Fruit fly (Drosophila melanogaster) whole organism, embryonic: ENCODE measurements around the gene cype.
A peak's percentile ranks its signal among the peaks of the same experiment; 100 is the strongest.

Source experiments
- Asciz ChIP-seq: fragments of 200-800 bp; sonication (Bioruptor generic); optimal IDR thresholded peaks from 2 replicates; lab custom pipeline; 2017; ENCODE audit warnings: missing biosample characterization, mild to moderate bottlenecking, missing genetic modification characterization, missing genetic modification reagents
- Atf6 ChIP-seq: fragments of 200-800 bp; sonication (Bioruptor generic); IDR thresholded peaks from 2 replicates; pipeline ENCODE4 v1.3.6; 2022; ENCODE audit warnings: missing biosample characterization, missing genetic modification characterization
- BEAF-32 ChIP-seq: fragments of 200-800 bp; sonication (Bioruptor generic); optimal IDR thresholded peaks from 3 replicates; lab custom pipeline; 2017; ENCODE audit warnings: missing biosample characterization, missing genetic modification characterization, mild to moderate bottlenecking, moderate library complexity, missing genetic modification reagents
- CG10267 ChIP-seq: fragments of 200-800 bp; sonication (Bioruptor generic); optimal IDR thresholded peaks from 2 replicates; lab custom pipeline; 2018; ENCODE audit warnings: missing biosample characterization, mild to moderate bottlenecking, missing genetic modification characterization, moderate library complexity
- CG10979 ChIP-seq: fragments of 200-800 bp; sonication (Bioruptor generic); optimal IDR thresholded peaks from 2 replicates; lab custom pipeline; 2018; ENCODE audit warnings: missing biosample characterization, mild to moderate bottlenecking, missing genetic modification characterization, moderate library complexity
- CG11093 ChIP-seq: fragments of 200-800 bp; sonication (Bioruptor generic); IDR thresholded peaks from 3 replicates; pipeline ENCODE4 v1.3.6; 2022; ENCODE audit warnings: missing biosample characterization, missing genetic modification characterization
- CG11695 ChIP-seq: fragments of 200-800 bp; sonication (Bioruptor generic); IDR thresholded peaks from 3 replicates; pipeline ENCODE4 v1.3.6; 2022; ENCODE audit warnings: missing biosample characterization, missing genetic modification characterization
- CG12104 ChIP-seq: fragments of 200-800 bp; sonication (Bioruptor generic); optimal IDR thresholded peaks from 3 replicates; lab custom pipeline; 2016; ENCODE audit warnings: missing biosample characterization, missing genetic modification characterization
- CG12155 ChIP-seq: fragments of 200-800 bp; sonication (Bioruptor generic); optimal IDR thresholded peaks from 3 replicates; lab custom pipeline; 2016; ENCODE audit warnings: missing biosample characterization, missing genetic modification characterization
- CG12236 ChIP-seq: fragments of 200-800 bp; sonication (Bioruptor generic); optimal IDR thresholded peaks from 2 replicates; lab custom pipeline; 2016; ENCODE audit warnings: missing biosample characterization, missing genetic modification characterization
- CG15514 ChIP-seq: fragments of 200-800 bp; sonication (Bioruptor generic); optimal IDR thresholded peaks from 3 replicates; lab custom pipeline; 2017; ENCODE audit warnings: missing biosample characterization, missing genetic modification characterization, mild to moderate bottlenecking, moderate library complexity, missing genetic modification reagents
- CG1603 ChIP-seq: fragments of 200-800 bp; sonication (Bioruptor generic); optimal IDR thresholded peaks from 2 replicates; lab custom pipeline; 2019; ENCODE audit warnings: missing biosample characterization, mild to moderate bottlenecking, missing genetic modification characterization, moderate library complexity
- CG16815 ChIP-seq: fragments of 200-800 bp; sonication (Bioruptor generic); optimal IDR thresholded peaks from 3 replicates; lab custom pipeline; 2017; ENCODE audit warnings: missing biosample characterization, mild to moderate bottlenecking, missing genetic modification characterization
- CG17359 ChIP-seq: fragments of 200-800 bp; sonication (Bioruptor generic); optimal IDR thresholded peaks from 3 replicates; lab custom pipeline; 2018; ENCODE audit warnings: missing biosample characterization, mild to moderate bottlenecking, missing genetic modification characterization, moderate library complexity
- CG2202 ChIP-seq: fragments of 200-800 bp; sonication (Bioruptor generic); optimal IDR thresholded peaks from 2 replicates; lab custom pipeline; 2018; ENCODE audit warnings: missing biosample characterization, mild to moderate bottlenecking, missing genetic modification characterization
- CG3163 ChIP-seq: fragments of 200-800 bp; sonication (Bioruptor generic); optimal IDR thresholded peaks from 3 replicates; lab custom pipeline; 2016; ENCODE audit warnings: missing biosample characterization, missing genetic modification characterization
- CG3838 ChIP-seq: fragments of 200-800 bp; sonication (Bioruptor generic); optimal IDR thresholded peaks from 3 replicates; lab custom pipeline; 2016; ENCODE audit warnings: missing biosample characterization, missing genetic modification characterization
- CG4617 ChIP-seq: fragments of 200-800 bp; sonication (Bioruptor generic); optimal IDR thresholded peaks from 3 replicates; lab custom pipeline; 2016; ENCODE audit warnings: missing biosample characterization, missing genetic modification characterization, borderline replicate concordance
- CG5180 ChIP-seq: fragments of 200-800 bp; sonication (Bioruptor generic); optimal IDR thresholded peaks from 3 replicates; lab custom pipeline; 2017; ENCODE audit warnings: missing biosample characterization, missing genetic modification characterization, mild to moderate bottlenecking, moderate library complexity, missing genetic modification reagents
- CG6254 ChIP-seq: fragments of 200-800 bp; sonication (Bioruptor generic); optimal IDR thresholded peaks from 3 replicates; lab custom pipeline; 2017; ENCODE audit warnings: mild to moderate bottlenecking, missing biosample characterization, missing genetic modification reagents, missing genetic modification characterization
- CG7963 ChIP-seq: fragments of 200-800 bp; sonication (Bioruptor generic); IDR thresholded peaks from 3 replicates; pipeline ENCODE4 v1.3.6; 2022; ENCODE audit warnings: missing biosample characterization, missing genetic modification characterization; ENCODE audit not compliant: partially characterized antibody
- Gsc ChIP-seq: fragments of 200-800 bp; sonication (Bioruptor generic); IDR thresholded peaks from 2 replicates; pipeline ENCODE4 v1.3.6; 2022; ENCODE audit warnings: missing biosample characterization, missing genetic modification characterization
- MTF-1 ChIP-seq: fragments of 200-800 bp; sonication (Bioruptor generic); optimal IDR thresholded peaks from 2 replicates; lab custom pipeline; 2018; ENCODE audit warnings: missing biosample characterization, mild to moderate bottlenecking, missing genetic modification characterization, borderline replicate concordance
- Mes4 ChIP-seq: fragments of 200-800 bp; sonication (Bioruptor generic); optimal IDR thresholded peaks from 2 replicates; lab custom pipeline; 2016; ENCODE audit warnings: missing biosample characterization, missing genetic modification characterization
- Myb ChIP-seq: fragments of 200-800 bp; sonication (Bioruptor generic); optimal IDR thresholded peaks from 2 replicates; lab custom pipeline; 2016; ENCODE audit warnings: missing biosample characterization, missing genetic modification characterization
- Nf-YA ChIP-seq: fragments of 200-800 bp; sonication (Bioruptor generic); IDR thresholded peaks from 2 replicates; pipeline ENCODE4 v1.3.6; 2022; ENCODE audit warnings: missing biosample characterization, missing genetic modification characterization
- NfI ChIP-seq: fragments of 200-800 bp; sonication (Bioruptor generic); optimal IDR thresholded peaks from 3 replicates; lab custom pipeline; 2018; ENCODE audit warnings: missing biosample characterization, mild to moderate bottlenecking, missing genetic modification characterization, moderate library complexity
- Oli ChIP-seq: fragments of 200-800 bp; sonication (Bioruptor generic); optimal IDR thresholded peaks from 2 replicates; lab custom pipeline; 2018; ENCODE audit warnings: missing biosample characterization, mild to moderate bottlenecking, missing genetic modification characterization, moderate library complexity
- Opbp ChIP-seq: fragments of 200-800 bp; sonication (Bioruptor generic); IDR thresholded peaks from 3 replicates; pipeline ENCODE4 v1.3.6; 2022; ENCODE audit warnings: missing biosample characterization, missing genetic modification characterization; ENCODE audit not compliant: partially characterized antibody
- PHDP ChIP-seq: fragments of 200-800 bp; sonication (Bioruptor generic); optimal IDR thresholded peaks from 3 replicates; lab custom pipeline; 2018; ENCODE audit warnings: missing biosample characterization, mild to moderate bottlenecking, missing genetic modification characterization, moderate library complexity
- Side ChIP-seq: fragments of 200-800 bp; sonication (Bioruptor generic); optimal IDR thresholded peaks from 2 replicates; lab custom pipeline; 2016; ENCODE audit warnings: missing biosample characterization, missing genetic modification characterization
- Sox102F ChIP-seq: fragments of 200-800 bp; sonication (Bioruptor generic); optimal IDR thresholded peaks from 2 replicates; lab custom pipeline; 2018; ENCODE audit warnings: missing biosample characterization, mild to moderate bottlenecking, missing genetic modification characterization, moderate library complexity
- Stat92E ChIP-seq, 3 experiments: fragments of >200 bp in 2 of 3; fragments of 200-800 bp in 1 of 3; sonication (Bioruptor generic) in 1 of 3; optimal IDR thresholded peaks; 2 replicates each; lab custom pipeline; 2017 to 2019; ENCODE audit warnings: missing biosample characterization in 3 of 3, missing genetic modification characterization in 3 of 3, mild to moderate bottlenecking in 1 of 3, moderate library complexity in 1 of 3
- TFAM ChIP-seq: fragments of 200-800 bp; sonication (Bioruptor generic); optimal IDR thresholded peaks from 2 replicates; lab custom pipeline; 2017; ENCODE audit warnings: missing biosample characterization, missing genetic modification characterization, inconsistent platforms
- corto ChIP-seq: fragments of 200-800 bp; sonication (Bioruptor generic); optimal IDR thresholded peaks from 2 replicates; lab custom pipeline; 2016; ENCODE audit warnings: missing biosample characterization, mild to moderate bottlenecking, missing genetic modification characterization, moderate library complexity
- crc ChIP-seq: fragments of 200-800 bp; sonication (Bioruptor generic); optimal IDR thresholded peaks from 2 replicates; lab custom pipeline; 2016; ENCODE audit warnings: missing biosample characterization, missing genetic modification characterization
- dimm ChIP-seq: fragments of 200-800 bp; sonication (Bioruptor generic); IDR thresholded peaks from 2 replicates; pipeline ENCODE4 v1.3.6; 2022; ENCODE audit warnings: missing biosample characterization, missing genetic modification characterization
- eve ChIP-seq, 2 experiments: fragments of >200 bp; optimal IDR thresholded peaks; 2 replicates each; lab custom pipeline; 2017; ENCODE audit warnings: missing biosample characterization in 2 of 2, missing genetic modification characterization in 2 of 2
- hth ChIP-seq: fragments of >200 bp; optimal IDR thresholded peaks from 2 replicates; lab custom pipeline; 2017; ENCODE audit warnings: inconsistent platforms
- jigr1 ChIP-seq: fragments of 200-800 bp; sonication (Bioruptor generic); IDR thresholded peaks from 3 replicates; pipeline ENCODE4 v1.3.6; 2022; ENCODE audit warnings: missing biosample characterization, missing genetic modification characterization
- kah ChIP-seq: fragments of 200-800 bp; sonication (Bioruptor generic); optimal IDR thresholded peaks from 2 replicates; lab custom pipeline; 2018; ENCODE audit warnings: missing biosample characterization, mild to moderate bottlenecking, missing genetic modification characterization
- kay ChIP-seq: fragments of 200-800 bp; sonication (Bioruptor generic); optimal IDR thresholded peaks from 2 replicates; lab custom pipeline; 2016; ENCODE audit warnings: missing biosample characterization, missing genetic modification characterization
- mam ChIP-seq: fragments of 200-800 bp; sonication (Bioruptor generic); optimal IDR thresholded peaks from 3 replicates; lab custom pipeline; 2016; ENCODE audit warnings: missing biosample characterization, missing genetic modification characterization
- p53 ChIP-seq: fragments of 200-800 bp; sonication (Bioruptor generic); optimal IDR thresholded peaks from 2 replicates; lab custom pipeline; 2016; ENCODE audit warnings: missing biosample characterization, missing genetic modification characterization
- slou ChIP-seq: fragments of 200-800 bp; sonication (Bioruptor generic); optimal IDR thresholded peaks from 3 replicates; lab custom pipeline; 2016; ENCODE audit warnings: missing biosample characterization, missing genetic modification characterization
- sr ChIP-seq: fragments of 200-800 bp; sonication (Bioruptor generic); IDR thresholded peaks from 3 replicates; pipeline ENCODE4 v1.3.6; 2022; ENCODE audit warnings: missing biosample characterization, missing genetic modification characterization
- tgo ChIP-seq: fragments of 200-800 bp; sonication (Bioruptor generic); IDR thresholded peaks from 3 replicates; pipeline ENCODE4 v1.3.6; 2022; ENCODE audit warnings: missing biosample characterization, missing genetic modification characterization
- tup ChIP-seq: fragments of 200-800 bp; sonication (Bioruptor generic); optimal IDR thresholded peaks from 2 replicates; lab custom pipeline; 2016; ENCODE audit warnings: missing biosample characterization, mild to moderate bottlenecking, missing genetic modification characterization, moderate library complexity
- zen2 ChIP-seq: fragments of 200-800 bp; sonication (Bioruptor generic); IDR thresholded peaks from 3 replicates; pipeline ENCODE4 v1.3.6; 2022; ENCODE audit warnings: missing biosample characterization, missing genetic modification characterization; ENCODE audit not compliant: partially characterized antibody

Gene cype

DNA sequence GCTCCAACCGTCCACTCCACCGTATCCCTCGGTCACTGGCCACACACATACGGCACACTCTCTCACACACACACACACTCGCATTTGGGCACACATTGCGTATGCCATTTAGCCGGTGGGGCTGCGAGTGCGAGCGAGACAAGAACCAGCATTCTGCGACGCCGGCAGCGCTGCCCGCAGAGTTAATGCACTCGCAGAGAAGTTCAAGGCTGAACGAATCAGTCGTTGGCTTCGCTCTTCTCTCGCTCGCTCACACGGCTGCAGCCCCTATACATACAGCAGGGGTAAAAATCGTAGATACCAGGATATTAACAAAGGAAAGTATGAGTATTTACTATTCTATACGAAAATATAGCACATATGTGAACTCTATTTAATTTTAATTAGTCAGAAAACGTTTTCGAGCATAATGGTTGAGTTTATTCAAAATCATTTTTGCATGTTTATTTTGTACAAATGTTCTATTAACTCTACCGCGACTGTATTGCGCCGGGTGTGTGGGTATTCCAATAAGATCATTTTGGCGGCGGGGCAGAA, 34.0 kb upstream of the cype start (continued):
- TF ChIP-seq Myb (GFP tag; lab: Kevin White, UChicago) (peak; percentile 35), Stat92E (GFP tag; optimal IDR thresholded peaks at IDR 0.05; lab: Kevin White, UChicago) (peak in 1 of 3 experiments; percentile 92), jigr1 (GFP tag; lab: Robert Waterston, UW) (peak; percentile 37; the same call in 2 of the 3 replicates), Opbp (GFP tag; lab: Robert Waterston, UW) (no peak), p53 (GFP tag; lab: Kevin White, UChicago) (peak; percentile 5), CG17359 (tag; lab: Kevin White, UChicago) (peak; percentile 79), CG10267 (tag; lab: Kevin White, UChicago) (peak; percentile 79), MTF-1 (GFP tag; lab: Kevin White, UChicago) (peak; percentile 28), eve (GFP tag; optimal IDR thresholded peaks at IDR 0.05; lab: Kevin White, UChicago) (peak in 1 of 2 experiments; percentile 80), sr (peak; percentile 11; the same call in 1 of the 3 replicates), hth (lab: Kevin White, UChicago) (no peak), mam (GFP tag; lab: Kevin White, UChicago) (peak; percentile 64), CG10979 (peak; percentile 91), CG11093 (GFP tag; lab: Robert Waterston, UW) (peak; percentile 58; the same call in 2 of the 3 replicates), kah (GFP tag; lab: Kevin White, UChicago) (peak; percentile 58), Nf-YA (GFP tag; lab: Robert Waterston, UW) (0 out of 2 replicates have a peak, but pooled peaks have one; percentile 21), TFAM (GFP tag; lab: Kevin White, UChicago) (no peak), Side (GFP tag; lab: Kevin White, UChicago) (peak; percentile 62), NfI (GFP tag; lab: Kevin White, UChicago) (peak; percentile 62), CG5180 (GFP tag; lab: Kevin White, UChicago) (peak; percentile 86), crc (GFP tag; lab: Kevin White, UChicago) (peak; percentile 55), CG1603 (peak; percentile 91), CG3163 (GFP tag; lab: Kevin White, UChicago) (peak; percentile 26), CG4617 (GFP tag; lab: Kevin White, UChicago) (no peak), Asciz (GFP tag; lab: Kevin White, UChicago) (peak; percentile 80), corto (GFP tag; lab: Kevin White, UChicago) (peak; percentile 98), BEAF-32 (GFP tag; lab: Kevin White, UChicago) (no peak), CG12104 (GFP tag; lab: Kevin White, UChicago) (peak; percentile 59), dimm (GFP tag; lab: Robert Waterston, UW) (no peak), Gsc (no peak), Atf6 (GFP tag; lab: Robert Waterston, UW) (no peak), CG12155 (GFP tag; lab: Kevin White, UChicago) (peak; percentile 57), CG3838 (GFP tag; lab: Kevin White, UChicago) (no peak), kay (GFP tag; lab: Kevin White, UChicago) (peak; percentile 32), Sox102F (peak; percentile 85), CG11695 (GFP tag; lab: Robert Waterston, UW) (peak; percentile 78), CG12236 (GFP tag; lab: Kevin White, UChicago) (peak; percentile 58), PHDP (peak; percentile 84), tgo (GFP tag; lab: Robert Waterston, UW) (peak; percentile 73), zen2 (GFP tag; lab: Robert Waterston, UW) (no peak), CG16815 (GFP tag; lab: Kevin White, UChicago) (peak; percentile 59), Mes4 (peak; percentile 62), CG2202 (peak; percentile 76), CG6254 (peak; percentile 82), slou (GFP tag; lab: Kevin White, UChicago) (peak; percentile 7), tup (GFP tag; lab: Kevin White, UChicago) (no peak), Oli (peak; percentile 80), CG15514 (GFP tag; lab: Kevin White, UChicago) (peak; percentile 28), CG7963 (GFP tag; lab: Robert Waterston, UW) (no peak)
